Fruit fly (Drosophila melanogaster) whole organism, embryonic: ENCODE data around the gene CG31287.
A peak's percentile ranks its signal among the peaks of the same experiment; 100 is the strongest.

ENCODE experiments used
- C15 ChIP-seq: fragments of 200-800 bp; sonication (Bioruptor generic); IDR thresholded peaks from 3 replicates; pipeline ENCODE4 v1.3.6; 2022; ENCODE audit warnings: missing biosample characterization, missing genetic modification characterization
- CG10147 ChIP-seq: fragments of 200-800 bp; sonication (Bioruptor generic); optimal IDR thresholded peaks from 2 replicates; lab custom pipeline; 2019; ENCODE audit warnings: missing biosample characterization, mild to moderate bottlenecking, missing genetic modification characterization, moderate library complexity
- CG11456 ChIP-seq: fragments of 200-800 bp; sonication (Bioruptor generic); IDR thresholded peaks from 3 replicates; pipeline ENCODE4 v1.3.6; 2022; ENCODE audit warnings: missing biosample characterization, missing genetic modification characterization
- CG11695 ChIP-seq: fragments of 200-800 bp; sonication (Bioruptor generic); IDR thresholded peaks from 3 replicates; pipeline ENCODE4 v1.3.6; 2022; ENCODE audit warnings: missing biosample characterization, missing genetic modification characterization
- CG12659 ChIP-seq: fragments of 200-800 bp; sonication (Bioruptor generic); optimal IDR thresholded peaks from 3 replicates; lab custom pipeline; 2017; ENCODE audit warnings: mild to moderate bottlenecking, missing biosample characterization, missing genetic modification reagents, missing genetic modification characterization
- CG15696 ChIP-seq: fragments of 200-800 bp; sonication (Bioruptor generic); optimal IDR thresholded peaks from 2 replicates; lab custom pipeline; 2019; ENCODE audit warnings: missing biosample characterization, mild to moderate bottlenecking, missing genetic modification characterization, moderate library complexity
- CG17186 ChIP-seq: fragments of 200-800 bp; sonication (Bioruptor generic); optimal IDR thresholded peaks from 3 replicates; lab custom pipeline; 2017; ENCODE audit warnings: missing biosample characterization, missing genetic modification reagents, missing genetic modification characterization
- CG17612 ChIP-seq: fragments of 200-800 bp; sonication (Bioruptor generic); IDR thresholded peaks from 2 replicates; pipeline ENCODE4 v1.3.6; 2022; ENCODE audit warnings: missing biosample characterization, missing genetic modification characterization
- CG2120 ChIP-seq: fragments of 200-800 bp; sonication (Bioruptor generic); optimal IDR thresholded peaks from 3 replicates; lab custom pipeline; 2016; ENCODE audit warnings: missing biosample characterization, missing genetic modification characterization
- CG2202 ChIP-seq: fragments of 200-800 bp; sonication (Bioruptor generic); optimal IDR thresholded peaks from 2 replicates; lab custom pipeline; 2018; ENCODE audit warnings: missing biosample characterization, mild to moderate bottlenecking, missing genetic modification characterization
- CG43689 ChIP-seq: fragments of 200-800 bp; sonication (Bioruptor generic); IDR thresholded peaks from 2 replicates; pipeline ENCODE4 v1.3.6; 2022; ENCODE audit warnings: missing biosample characterization, missing genetic modification characterization
- CG4820 ChIP-seq: fragments of 200-800 bp; sonication (Bioruptor generic); optimal IDR thresholded peaks from 3 replicates; lab custom pipeline; 2016; ENCODE audit warnings: missing biosample characterization, missing genetic modification characterization
- CG5953 ChIP-seq: fragments of 200-800 bp; sonication (Bioruptor generic); IDR thresholded peaks from 2 replicates; pipeline ENCODE4 v1.3.6; 2022; ENCODE audit warnings: missing biosample characterization, missing genetic modification characterization
- CG7839 ChIP-seq: fragments of 200-800 bp; sonication (Bioruptor generic); optimal IDR thresholded peaks from 3 replicates; lab custom pipeline; 2018; ENCODE audit warnings: missing biosample characterization, mild to moderate bottlenecking, missing genetic modification characterization, moderate library complexity
- CG7928 ChIP-seq: fragments of 200-800 bp; sonication (Bioruptor generic); optimal IDR thresholded peaks from 2 replicates; lab custom pipeline; 2017; ENCODE audit warnings: missing biosample characterization, mild to moderate bottlenecking, missing genetic modification characterization
- CG7963 ChIP-seq: fragments of 200-800 bp; sonication (Bioruptor generic); IDR thresholded peaks from 3 replicates; pipeline ENCODE4 v1.3.6; 2022; ENCODE audit warnings: missing biosample characterization, missing genetic modification characterization; ENCODE audit not compliant: partially characterized antibody
- CG8359 ChIP-seq: fragments of 200-800 bp; sonication (Bioruptor generic); optimal IDR thresholded peaks from 2 replicates; lab custom pipeline; 2017; ENCODE audit warnings: missing biosample characterization, mild to moderate bottlenecking, missing genetic modification characterization, borderline replicate concordance
- CG9876 ChIP-seq: fragments of 200-800 bp; sonication (Bioruptor generic); optimal IDR thresholded peaks from 2 replicates; lab custom pipeline; 2016; ENCODE audit warnings: missing biosample characterization, missing genetic modification characterization
- CTCF ChIP-seq: fragments of 200-800 bp; sonication (Bioruptor generic); optimal IDR thresholded peaks from 2 replicates; lab custom pipeline; 2017; ENCODE audit warnings: missing biosample characterization, mild to moderate bottlenecking, missing genetic modification characterization, moderate library complexity
- Chrac-16 ChIP-seq: fragments of 200-800 bp; sonication (Bioruptor generic); optimal IDR thresholded peaks from 3 replicates; lab custom pipeline; 2016; ENCODE audit warnings: missing biosample characterization, missing genetic modification characterization
- D ChIP-seq, 2 experiments: fragments of 200-800 bp in 1 of 2; fragments of >200 bp in 1 of 2; sonication (Bioruptor generic) in 1 of 2; optimal IDR thresholded peaks; 2 replicates in 1 of 2; 3 replicates in 1 of 2; lab custom pipeline; 2017; ENCODE audit warnings: mild to moderate bottlenecking in 1 of 2, missing biosample characterization in 1 of 2, missing genetic modification characterization in 1 of 2, missing genetic modification reagents in 1 of 2
- Dp ChIP-seq: fragments of 200-800 bp; sonication (Bioruptor generic); optimal IDR thresholded peaks from 2 replicates; lab custom pipeline; 2018; ENCODE audit warnings: missing biosample characterization, mild to moderate bottlenecking, missing genetic modification characterization, moderate library complexity
- Eip74EF ChIP-seq, 2 experiments: fragments of 200-800 bp in 1 of 2; fragments of >200 bp in 1 of 2; sonication (Bioruptor generic) in 1 of 2; optimal IDR thresholded peaks; 2 replicates each; lab custom pipeline; 2017 to 2019; ENCODE audit warnings: missing biosample characterization in 2 of 2, missing genetic modification characterization in 2 of 2, mild to moderate bottlenecking in 1 of 2, moderate library complexity in 1 of 2
- Ets97D ChIP-seq: fragments of 200-800 bp; sonication (Bioruptor generic); optimal IDR thresholded peaks from 3 replicates; lab custom pipeline; 2016; ENCODE audit warnings: missing biosample characterization, missing genetic modification characterization
- GATAe ChIP-seq: fragments of 200-800 bp; sonication (Bioruptor generic); conservative IDR thresholded peaks from 2 replicates; pipeline ENCODE4 v1.3.6; 2022; ENCODE audit warnings: missing biosample characterization, missing genetic modification characterization
- Hr78 ChIP-seq, 2 experiments: fragments of 200-800 bp in 1 of 2; fragments of >200 bp in 1 of 2; sonication (Bioruptor generic) in 1 of 2; optimal IDR thresholded peaks; 2 replicates each; lab custom pipeline; 2017 to 2019; ENCODE audit warnings: missing biosample characterization in 2 of 2, missing genetic modification characterization in 2 of 2, mild to moderate bottlenecking in 1 of 2, moderate library complexity in 1 of 2
- Hsf ChIP-seq: fragments of 200-800 bp; sonication (Bioruptor generic); optimal IDR thresholded peaks from 3 replicates; lab custom pipeline; 2016; ENCODE audit warnings: missing biosample characterization, missing genetic modification characterization
- Lpt ChIP-seq: fragments of >200 bp; optimal IDR thresholded peaks from 2 replicates; lab custom pipeline; 2018; ENCODE audit warnings: missing biosample characterization, missing genetic modification characterization
- Neu2 ChIP-seq: fragments of 200-800 bp; sonication (Bioruptor generic); optimal IDR thresholded peaks from 3 replicates; lab custom pipeline; 2016; ENCODE audit warnings: missing biosample characterization, missing genetic modification characterization, borderline replicate concordance
- Opbp ChIP-seq: fragments of 200-800 bp; sonication (Bioruptor generic); IDR thresholded peaks from 3 replicates; pipeline ENCODE4 v1.3.6; 2022; ENCODE audit warnings: missing biosample characterization, missing genetic modification characterization; ENCODE audit not compliant: partially characterized antibody
- Optix ChIP-seq: fragments of 200-800 bp; sonication (Bioruptor generic); IDR thresholded peaks from 3 replicates; pipeline ENCODE4 v1.3.6; 2022; ENCODE audit warnings: missing biosample characterization, missing genetic modification characterization
- Spps ChIP-seq: fragments of 200-800 bp; sonication (Bioruptor generic); optimal IDR thresholded peaks from 2 replicates; lab custom pipeline; 2018; ENCODE audit warnings: missing biosample characterization, mild to moderate bottlenecking, missing genetic modification characterization
- Usf ChIP-seq: fragments of 200-800 bp; sonication (Bioruptor generic); optimal IDR thresholded peaks from 2 replicates; lab custom pipeline; 2017; ENCODE audit warnings: missing genotype, missing biosample characterization, missing genetic modification characterization
- abd-A ChIP-seq: fragments of 200-800 bp; sonication (Bioruptor generic); optimal IDR thresholded peaks from 3 replicates; lab custom pipeline; 2019; ENCODE audit warnings: missing biosample characterization, mild to moderate bottlenecking, missing genetic modification characterization, moderate library complexity
- amos ChIP-seq: fragments of 200-800 bp; sonication (Bioruptor generic); IDR thresholded peaks from 2 replicates; pipeline ENCODE4 v1.3.6; 2022; ENCODE audit warnings: missing biosample characterization, missing genetic modification characterization; ENCODE audit not compliant: partially characterized antibody
- bsh ChIP-seq, 2 experiments: fragments of 200-800 bp; sonication (Bioruptor generic); optimal IDR thresholded peaks; 2 replicates each; lab custom pipeline; 2017 to 2018; ENCODE audit warnings: mild to moderate bottlenecking in 2 of 2, missing biosample characterization in 2 of 2, missing genetic modification characterization in 2 of 2, moderate library complexity in 1 of 2
- cas ChIP-seq: fragments of 200-800 bp; sonication (Bioruptor generic); IDR thresholded peaks from 2 replicates; pipeline ENCODE4 v1.3.6; 2022; ENCODE audit warnings: missing biosample characterization, missing genetic modification characterization
- cwo ChIP-seq: fragments of 200-800 bp; sonication (Bioruptor generic); optimal IDR thresholded peaks from 3 replicates; lab custom pipeline; 2017; ENCODE audit warnings: missing biosample characterization, missing genetic modification characterization, mild to moderate bottlenecking, moderate library complexity, missing genetic modification reagents
- gro ChIP-seq: fragments of 200-800 bp; sonication (Bioruptor generic); optimal IDR thresholded peaks from 2 replicates; lab custom pipeline; 2016; ENCODE audit warnings: missing biosample characterization, missing genetic modification characterization
- gsb-n ChIP-seq: fragments of 200-800 bp; sonication (Bioruptor generic); optimal IDR thresholded peaks from 3 replicates; lab custom pipeline; 2018; ENCODE audit warnings: missing biosample characterization, mild to moderate bottlenecking, missing genetic modification characterization
- gt ChIP-seq: fragments of 200-800 bp; sonication (Bioruptor generic); IDR thresholded peaks from 2 replicates; pipeline ENCODE4 v1.3.6; 2022; ENCODE audit warnings: missing biosample characterization, missing genetic modification characterization
- jumu ChIP-seq: fragments of 200-800 bp; sonication (Bioruptor generic); optimal IDR thresholded peaks from 3 replicates; lab custom pipeline; 2016; ENCODE audit warnings: missing biosample characterization, missing genetic modification characterization
- mirr ChIP-seq: fragments of 200-800 bp; sonication (Bioruptor generic); optimal IDR thresholded peaks from 3 replicates; lab custom pipeline; 2018; ENCODE audit warnings: missing biosample characterization, mild to moderate bottlenecking, missing genetic modification characterization
- sens-2 ChIP-seq: fragments of 200-800 bp; sonication (Bioruptor generic); IDR thresholded peaks from 2 replicates; pipeline ENCODE4 v1.3.6; 2022; ENCODE audit warnings: missing biosample characterization, missing genetic modification characterization
- slbo ChIP-seq: fragments of 200-800 bp; sonication (Bioruptor generic); IDR thresholded peaks from 2 replicates; pipeline ENCODE4 v1.3.6; 2022; ENCODE audit warnings: missing biosample characterization, missing genetic modification characterization
- tgo ChIP-seq: fragments of 200-800 bp; sonication (Bioruptor generic); IDR thresholded peaks from 3 replicates; pipeline ENCODE4 v1.3.6; 2022; ENCODE audit warnings: missing biosample characterization, missing genetic modification characterization
- trh ChIP-seq: fragments of 200-800 bp; sonication (Bioruptor generic); optimal IDR thresholded peaks from 2 replicates; lab custom pipeline; 2016; ENCODE audit warnings: missing biosample characterization, missing genetic modification characterization
- unpg ChIP-seq: fragments of 200-800 bp; sonication (Bioruptor generic); optimal IDR thresholded peaks from 3 replicates; lab custom pipeline; 2018; ENCODE audit warnings: missing biosample characterization, mild to moderate bottlenecking, missing genetic modification characterization, moderate library complexity
- yki ChIP-seq: fragments of >200 bp; optimal IDR thresholded peaks from 3 replicates; lab custom pipeline; 2018

The CG31287 gene

DNA sequence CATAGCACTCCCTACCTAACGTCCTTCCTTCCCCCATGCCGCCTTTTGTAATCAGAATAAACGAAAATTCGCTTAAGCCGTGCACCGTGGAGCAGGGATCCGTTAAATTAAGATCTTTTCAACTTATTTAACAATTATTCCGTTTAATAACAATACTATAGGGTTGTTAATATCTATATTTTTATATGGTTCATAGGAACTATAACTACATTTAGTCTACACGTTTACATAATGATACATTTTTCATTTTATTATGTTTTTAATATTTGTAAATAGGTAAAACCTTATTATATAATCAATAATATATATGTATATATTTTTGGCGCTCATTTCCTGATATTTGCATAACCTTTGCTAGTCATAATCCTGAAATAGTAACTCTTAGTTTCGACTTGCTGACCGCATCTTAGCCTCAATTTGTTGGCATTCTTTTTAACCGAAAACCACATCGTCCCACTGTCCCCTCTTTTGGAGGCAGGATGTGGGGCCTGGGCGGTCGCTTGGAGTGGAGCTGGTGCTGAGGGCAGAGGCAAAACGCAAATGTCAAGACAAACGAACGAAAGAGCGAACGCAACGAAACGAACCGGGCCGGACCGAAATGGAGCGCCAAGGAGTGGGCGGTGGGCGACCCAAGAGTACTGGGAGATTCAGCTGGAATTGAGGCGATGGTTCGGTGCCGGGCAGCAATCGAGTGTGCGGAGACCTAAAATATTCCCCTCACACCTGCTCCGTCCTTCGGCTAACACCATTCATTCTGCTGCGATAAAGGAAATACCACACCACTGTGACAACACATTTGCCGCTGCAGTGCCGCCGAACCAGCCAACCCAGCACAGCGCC lies 6.8 kb downstream of the CG31287 start (continued):
- TF ChIP-seq gt (GFP tag; lab: Robert Waterston, UW) (no peak), yki (no peak), CTCF (GFP tag; lab: Kevin White, UChicago) (no peak), CG8359 (GFP tag; lab: Kevin White, UChicago) (no peak), Neu2 (GFP tag; lab: Kevin White, UChicago) (no peak), cas (GFP tag; lab: Robert Waterston, UW) (no peak), CG9876 (GFP tag; lab: Kevin White, UChicago) (no peak), CG11456 (GFP tag; lab: Robert Waterston, UW) (no peak), abd-A (tag; lab: Kevin White, UChicago) (no peak), CG43689 (no peak), C15 (no peak), unpg (no peak), Lpt (GFP tag; lab: Kevin White, UChicago) (no peak), GATAe (GFP tag; lab: Robert Waterston, UW) (no peak), gsb-n (tag; lab: Kevin White, UChicago) (no peak), Hsf (GFP tag; lab: Kevin White, UChicago) (no peak), CG12659 (peak; percentile 48), Spps (no peak), trh (GFP tag; lab: Kevin White, UChicago) (no peak), sens-2 (GFP tag; lab: Robert Waterston, UW) (no peak), CG15696 (tag; lab: Kevin White, UChicago) (no peak), gro (GFP tag; lab: Kevin White, UChicago) (no peak), D (optimal IDR thresholded peaks at IDR 0.05; lab: Kevin White, UChicago) (no peak), D (GFP tag; optimal IDR thresholded peaks at IDR 0.05; lab: Kevin White, UChicago) (no peak), CG7928 (GFP tag; lab: Kevin White, UChicago) (no peak), CG17612 (GFP tag; lab: Robert Waterston, UW) (no peak), CG2120 (GFP tag; lab: Kevin White, UChicago) (no peak), amos (GFP tag; lab: Robert Waterston, UW) (peak; percentile 9; the same call in 1 of the 2 replicates), CG7839 (peak; percentile 54), Hr78 (GFP tag; optimal IDR thresholded peaks at IDR 0.05; lab: Kevin White, UChicago) (no peak), Opbp (GFP tag; lab: Robert Waterston, UW) (no peak), Chrac-16 (no peak), CG2202 (tag; lab: Kevin White, UChicago) (no peak), mirr (GFP tag; lab: Kevin White, UChicago) (no peak), slbo (GFP tag; lab: Robert Waterston, UW) (0 out of 2 replicates have a peak, but pooled peaks have one; percentile 27), tgo (GFP tag; lab: Robert Waterston, UW) (no peak), Eip74EF (GFP tag; optimal IDR thresholded peaks at IDR 0.05; lab: Kevin White, UChicago) (no peak), CG5953 (GFP tag; lab: Robert Waterston, UW) (no peak), bsh (GFP tag; optimal IDR thresholded peaks at IDR 0.05; lab: Kevin White, UChicago) (peak in 1 of 2 experiments; percentile 78), cwo (GFP tag; lab: Kevin White, UChicago) (peak; percentile 63), jumu (GFP tag; lab: Kevin White, UChicago) (no peak), CG11695 (no peak), CG10147 (GFP tag; lab: Kevin White, UChicago) (peak; percentile 42), Ets97D (GFP tag; lab: Kevin White, UChicago) (no peak), CG17186 (GFP tag; lab: Kevin White, UChicago) (no peak), CG4820 (GFP tag; lab: Kevin White, UChicago) (no peak), Optix (GFP tag; lab: Robert Waterston, UW) (no peak), CG7963 (GFP tag; lab: Robert Waterston, UW) (0 out of 3 replicates have a peak, but pooled peaks have one; percentile 12), Dp (GFP tag; lab: Kevin White, UChicago) (no peak), Usf (no peak)
